Fruit fly (Drosophila melanogaster) whole organism, embryonic: ENCODE results near the gene Cpr67Fa2.
A peak's percentile ranks its signal among the peaks of the same experiment; 100 is the strongest.

Experiments used
- B-H1 ChIP-seq: fragments of 200-800 bp; sonication (Bioruptor generic); IDR thresholded peaks from 3 replicates; pipeline ENCODE4 v1.3.6; 2022; ENCODE audit warnings: missing biosample characterization, missing genetic modification characterization
- Bdp1 ChIP-seq: fragments of 200-800 bp; sonication (Bioruptor generic); optimal IDR thresholded peaks from 3 replicates; lab custom pipeline; 2016; ENCODE audit warnings: missing biosample characterization, missing genetic modification characterization
- Bgb ChIP-seq: fragments of 200-800 bp; sonication (Bioruptor generic); IDR thresholded peaks from 2 replicates; pipeline ENCODE4 v1.3.6; 2022; ENCODE audit warnings: missing biosample characterization, missing genetic modification characterization; ENCODE audit not compliant: partially characterized antibody
- CG10267 ChIP-seq: fragments of 200-800 bp; sonication (Bioruptor generic); optimal IDR thresholded peaks from 2 replicates; lab custom pipeline; 2018; ENCODE audit warnings: missing biosample characterization, mild to moderate bottlenecking, missing genetic modification characterization, moderate library complexity
- CG10366 ChIP-seq: fragments of 200-800 bp; sonication (Bioruptor generic); IDR thresholded peaks from 2 replicates; pipeline ENCODE4 v1.3.6; 2022; ENCODE audit warnings: missing biosample characterization, missing genetic modification characterization
- CG11247 ChIP-seq: fragments of 200-800 bp; sonication (Bioruptor generic); IDR thresholded peaks from 2 replicates; pipeline ENCODE4 v1.3.6; 2022; ENCODE audit warnings: missing biosample characterization, missing genetic modification characterization
- CG12155 ChIP-seq: fragments of 200-800 bp; sonication (Bioruptor generic); optimal IDR thresholded peaks from 3 replicates; lab custom pipeline; 2016; ENCODE audit warnings: missing biosample characterization, missing genetic modification characterization
- CG12299 ChIP-seq: fragments of 200-800 bp; sonication (Bioruptor generic); optimal IDR thresholded peaks from 2 replicates; lab custom pipeline; 2018; ENCODE audit warnings: missing biosample characterization, mild to moderate bottlenecking, missing genetic modification characterization
- CG13894 ChIP-seq: fragments of 200-800 bp; sonication (Bioruptor generic); optimal IDR thresholded peaks from 3 replicates; lab custom pipeline; 2018; ENCODE audit warnings: missing biosample characterization, mild to moderate bottlenecking, missing genetic modification characterization, moderate library complexity
- CG15514 ChIP-seq: fragments of 200-800 bp; sonication (Bioruptor generic); optimal IDR thresholded peaks from 3 replicates; lab custom pipeline; 2017; ENCODE audit warnings: missing biosample characterization, missing genetic modification characterization, mild to moderate bottlenecking, moderate library complexity, missing genetic modification reagents
- CG16863 ChIP-seq: fragments of 200-800 bp; sonication (Bioruptor generic); optimal IDR thresholded peaks from 3 replicates; lab custom pipeline; 2016; ENCODE audit warnings: missing biosample characterization, missing genetic modification characterization
- CG1832 ChIP-seq: fragments of 200-800 bp; sonication (Bioruptor generic); optimal IDR thresholded peaks from 2 replicates; lab custom pipeline; 2017; ENCODE audit warnings: missing biosample characterization, mild to moderate bottlenecking, missing genetic modification characterization, inconsistent platforms
- CG31441 ChIP-seq: fragments of 200-800 bp; sonication (Bioruptor generic); IDR thresholded peaks from 2 replicates; pipeline ENCODE4 v1.3.6; 2022; ENCODE audit warnings: missing biosample characterization, missing genetic modification characterization
- CG32532 ChIP-seq: fragments of 200-800 bp; sonication (Bioruptor generic); IDR thresholded peaks from 2 replicates; pipeline ENCODE4 v1.3.6; 2022; ENCODE audit warnings: missing biosample characterization, missing genetic modification characterization
- CG5180 ChIP-seq: fragments of 200-800 bp; sonication (Bioruptor generic); optimal IDR thresholded peaks from 3 replicates; lab custom pipeline; 2017; ENCODE audit warnings: missing biosample characterization, missing genetic modification characterization, mild to moderate bottlenecking, moderate library complexity, missing genetic modification reagents
- CG5245 ChIP-seq: fragments of 200-800 bp; sonication (Bioruptor generic); optimal IDR thresholded peaks from 3 replicates; lab custom pipeline; 2016; ENCODE audit warnings: missing biosample characterization, missing genetic modification characterization
- CG6272 ChIP-seq: fragments of 200-800 bp; sonication (Bioruptor generic); IDR thresholded peaks from 2 replicates; pipeline ENCODE4 v1.3.6; 2022; ENCODE audit warnings: missing biosample characterization, missing genetic modification characterization
- CG7987 ChIP-seq: fragments of 200-800 bp; sonication (Bioruptor generic); optimal IDR thresholded peaks from 2 replicates; lab custom pipeline; 2018; ENCODE audit warnings: missing biosample characterization, mild to moderate bottlenecking, missing genetic modification characterization, moderate library complexity
- CG8924 ChIP-seq: fragments of 200-800 bp; optimal IDR thresholded peaks from 3 replicates; lab custom pipeline; 2019; ENCODE audit warnings: missing biosample characterization, mild to moderate bottlenecking, missing genetic modification characterization, moderate library complexity
- CG9817 ChIP-seq: fragments of 200-800 bp; sonication (Bioruptor generic); optimal IDR thresholded peaks from 2 replicates; lab custom pipeline; 2018; ENCODE audit warnings: missing biosample characterization, mild to moderate bottlenecking, missing genetic modification characterization, moderate library complexity
- CkIIα-i1 ChIP-seq: fragments of 200-800 bp; sonication (Bioruptor generic); IDR thresholded peaks from 2 replicates; pipeline ENCODE4 v1.3.6; 2022; ENCODE audit warnings: missing biosample characterization, missing genetic modification characterization
- CrebB ChIP-seq: fragments of 200-800 bp; sonication (Bioruptor generic); optimal IDR thresholded peaks from 3 replicates; lab custom pipeline; 2018; ENCODE audit warnings: missing biosample characterization, mild to moderate bottlenecking, missing genetic modification characterization
- Dek ChIP-seq: fragments of 200-800 bp; sonication (Bioruptor generic); optimal IDR thresholded peaks from 3 replicates; lab custom pipeline; 2019; ENCODE audit warnings: missing biosample characterization, mild to moderate bottlenecking, missing genetic modification characterization, moderate library complexity
- Gug ChIP-seq: fragments of 200-800 bp; sonication (Bioruptor generic); IDR thresholded peaks from 4 replicates; pipeline ENCODE4 v1.3.6; 2022; ENCODE audit warnings: missing biosample characterization, missing genetic modification characterization
- Med ChIP-seq: fragments of 200-800 bp; sonication (Bioruptor generic); peaks from one replicate; lab custom pipeline; 2016; ENCODE audit warnings: missing biosample characterization, missing genetic modification characterization, mild to moderate bottlenecking, inconsistent platforms, moderate library complexity
- NC2β ChIP-seq: fragments of 200-800 bp; sonication (Bioruptor generic); optimal IDR thresholded peaks from 2 replicates; lab custom pipeline; 2016; ENCODE audit warnings: missing biosample characterization, missing genetic modification characterization
- PHDP ChIP-seq: fragments of 200-800 bp; sonication (Bioruptor generic); optimal IDR thresholded peaks from 3 replicates; lab custom pipeline; 2018; ENCODE audit warnings: missing biosample characterization, mild to moderate bottlenecking, missing genetic modification characterization, moderate library complexity
- Pdp1 ChIP-seq, 2 experiments: fragments of 200-800 bp; sonication (Bioruptor generic); optimal IDR thresholded peaks; 3 replicates each; lab custom pipeline; 2016; ENCODE audit warnings: missing biosample characterization in 2 of 2, missing genetic modification characterization in 2 of 2, mild to moderate bottlenecking in 1 of 2, moderate library complexity in 1 of 2
- Ptx1 ChIP-seq: fragments of 200-800 bp; sonication (Bioruptor generic); IDR thresholded peaks from 2 replicates; pipeline ENCODE4 v1.3.6; 2022; ENCODE audit warnings: missing biosample characterization, missing genetic modification characterization
- Rx ChIP-seq: fragments of 200-800 bp; sonication (Bioruptor generic); IDR thresholded peaks from 2 replicates; pipeline ENCODE4 v1.3.6; 2022; ENCODE audit warnings: missing biosample characterization, missing genetic modification characterization
- Usf ChIP-seq: fragments of 200-800 bp; sonication (Bioruptor generic); optimal IDR thresholded peaks from 2 replicates; lab custom pipeline; 2017; ENCODE audit warnings: missing genotype, missing biosample characterization, missing genetic modification characterization
- ac ChIP-seq: fragments of 200-800 bp; sonication (Bioruptor generic); optimal IDR thresholded peaks from 3 replicates; lab custom pipeline; 2017; ENCODE audit warnings: missing biosample characterization, mild to moderate bottlenecking, missing genetic modification characterization
- al ChIP-seq: fragments of 200-800 bp; sonication (Bioruptor generic); IDR thresholded peaks from 2 replicates; pipeline ENCODE4 v1.3.6; 2022; ENCODE audit warnings: missing biosample characterization, missing genetic modification characterization
- ase ChIP-seq: fragments of 200-800 bp; sonication (Bioruptor generic); IDR thresholded peaks from 3 replicates; pipeline ENCODE4 v1.3.6; 2022; ENCODE audit warnings: missing biosample characterization, missing genetic modification characterization
- cas ChIP-seq: fragments of 200-800 bp; sonication (Bioruptor generic); IDR thresholded peaks from 2 replicates; pipeline ENCODE4 v1.3.6; 2022; ENCODE audit warnings: missing biosample characterization, missing genetic modification characterization
- crp ChIP-seq, 2 experiments: fragments of 200-800 bp; sonication (Bioruptor generic); optimal IDR thresholded peaks; 2 replicates in 1 of 2; 3 replicates in 1 of 2; lab custom pipeline; 2017; ENCODE audit warnings: missing biosample characterization in 2 of 2, missing genetic modification characterization in 2 of 2, mild to moderate bottlenecking in 1 of 2, moderate library complexity in 1 of 2
- hth ChIP-seq: fragments of >200 bp; optimal IDR thresholded peaks from 2 replicates; lab custom pipeline; 2017; ENCODE audit warnings: inconsistent platforms
- kni ChIP-seq: fragments of 200-800 bp; sonication (Bioruptor generic); optimal IDR thresholded peaks from 3 replicates; lab custom pipeline; 2017; ENCODE audit warnings: mild to moderate bottlenecking, missing biosample characterization, missing genetic modification reagents, missing genetic modification characterization
- nau ChIP-seq: fragments of 200-800 bp; sonication (Bioruptor generic); optimal IDR thresholded peaks from 3 replicates; lab custom pipeline; 2017; ENCODE audit warnings: missing biosample characterization, mild to moderate bottlenecking, missing genetic modification characterization, missing genetic modification reagents
- oc ChIP-seq: fragments of 200-800 bp; sonication (Bioruptor generic); optimal IDR thresholded peaks from 2 replicates; lab custom pipeline; 2018; ENCODE audit warnings: missing biosample characterization, mild to moderate bottlenecking, missing genetic modification characterization, moderate library complexity
- onecut ChIP-seq: fragments of 200-800 bp; sonication (Bioruptor generic); IDR thresholded peaks from 2 replicates; pipeline ENCODE4 v1.3.6; 2022; ENCODE audit warnings: missing biosample characterization, missing genetic modification characterization
- otp ChIP-seq: fragments of 200-800 bp; sonication (Bioruptor generic); IDR thresholded peaks from 3 replicates; pipeline ENCODE4, ENCODE4 v1.3.6; 2022; ENCODE audit warnings: missing biosample characterization, missing genetic modification characterization
- p53 ChIP-seq: fragments of 200-800 bp; sonication (Bioruptor generic); optimal IDR thresholded peaks from 2 replicates; lab custom pipeline; 2016; ENCODE audit warnings: missing biosample characterization, missing genetic modification characterization
- pb ChIP-seq: fragments of 200-800 bp; sonication (Bioruptor generic); optimal IDR thresholded peaks from 3 replicates; lab custom pipeline; 2016; ENCODE audit warnings: missing biosample characterization, missing genetic modification characterization
- phol ChIP-seq: fragments of 200-800 bp; sonication (Bioruptor generic); optimal IDR thresholded peaks from 3 replicates; lab custom pipeline; 2018; ENCODE audit warnings: missing biosample characterization, mild to moderate bottlenecking, missing genetic modification characterization, moderate library complexity
- ro ChIP-seq: fragments of 200-800 bp; sonication (Bioruptor generic); IDR thresholded peaks from 2 replicates; pipeline ENCODE4 v1.3.6; 2022; ENCODE audit warnings: missing biosample characterization, missing genetic modification characterization
- sima ChIP-seq: fragments of 200-800 bp; sonication (Bioruptor generic); optimal IDR thresholded peaks from 2 replicates; lab custom pipeline; 2016; ENCODE audit warnings: missing biosample characterization, missing genetic modification characterization
- slp2 ChIP-seq: fragments of 200-800 bp; sonication (Bioruptor generic); optimal IDR thresholded peaks from 2 replicates; lab custom pipeline; 2016; ENCODE audit warnings: missing biosample characterization, missing genetic modification characterization
- toy ChIP-seq: fragments of 200-800 bp; sonication (Bioruptor generic); IDR thresholded peaks from 2 replicates; pipeline ENCODE4 v1.3.6; 2022; ENCODE audit warnings: missing biosample characterization, missing genetic modification characterization
- ttk ChIP-seq: fragments of 200-800 bp; sonication (Bioruptor generic); IDR thresholded peaks from 2 replicates; pipeline ENCODE4 v2.1.2; 2022; ENCODE audit warnings: missing biosample characterization, missing genetic modification characterization
- wdn ChIP-seq: fragments of 200-800 bp; sonication (Bioruptor generic); IDR thresholded peaks from 2 replicates; pipeline ENCODE4 v1.3.6; 2022; ENCODE audit warnings: missing biosample characterization, missing genetic modification characterization
- zfh1 ChIP-seq: fragments of 200-800 bp; sonication (Bioruptor generic); IDR thresholded peaks from 3 replicates; pipeline ENCODE4 v1.3.6; 2022; ENCODE audit warnings: missing biosample characterization, missing genetic modification characterization

Cpr67Fa2 gene

DNA sequence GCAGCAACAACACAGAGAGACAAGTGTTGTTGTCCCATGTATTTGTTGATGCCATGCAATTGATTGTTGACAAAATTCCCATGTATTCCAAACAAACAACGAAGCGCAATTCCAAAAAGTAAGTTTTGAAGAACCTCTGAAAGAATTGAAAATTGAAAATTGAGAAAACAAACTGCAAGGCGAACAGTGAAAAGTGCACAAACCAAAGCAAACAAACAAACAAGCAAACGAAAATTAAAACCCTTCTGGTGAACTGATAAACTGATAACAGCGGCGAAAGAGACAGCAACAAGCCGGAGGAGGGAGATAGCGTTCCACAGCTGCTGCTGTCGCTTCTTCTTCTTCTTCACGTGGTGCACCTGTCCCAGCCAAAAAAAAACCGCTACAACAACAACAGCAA lies 32.9 kb upstream of the Cpr67Fa2 start:
- no peak for TF ChIP-seq hth (lab: Kevin White, UChicago)
- TF ChIP-seq Bgb (GFP tag; lab: Robert Waterston, UW): no peak
- TF ChIP-seq al (GFP tag; lab: Robert Waterston, UW): no peak
- no peak for TF ChIP-seq NC2β (GFP tag; lab: Kevin White, UChicago)
- no peak for TF ChIP-seq CG10267 (tag; lab: Kevin White, UChicago)
- TF ChIP-seq CG7987 (GFP tag; lab: Kevin White, UChicago): peak; percentile 9
- TF ChIP-seq phol (tag; lab: Kevin White, UChicago): no peak
- TF ChIP-seq CG12155: no peak
- TF ChIP-seq ac (GFP tag; lab: Kevin White, UChicago): peak; percentile 76
- no peak for TF ChIP-seq Gug
- TF ChIP-seq Dek: no peak
- no peak for TF ChIP-seq CG13894 (tag; lab: Kevin White, UChicago)
- no peak for TF ChIP-seq CG5245 (GFP tag; lab: Kevin White, UChicago)
- TF ChIP-seq CG11247 (GFP tag; lab: Robert Waterston, UW): no peak
- TF ChIP-seq Pdp1 (GFP tag; optimal IDR thresholded peaks at IDR 0.05; lab: Kevin White, UChicago): peak in 1 of 2 experiments; percentile 13
- peak; percentile 57 for TF ChIP-seq CG1832
- TF ChIP-seq crp (GFP tag; optimal IDR thresholded peaks at IDR 0.05; lab: Kevin White, UChicago): peak in 1 of 2 experiments; percentile 48
- peak; percentile 37 for TF ChIP-seq nau (GFP tag; lab: Kevin White, UChicago)
- TF ChIP-seq CG8924 (tag; lab: Kevin White, UChicago): peak; percentile 15
- no peak for TF ChIP-seq CG5180 (GFP tag; lab: Kevin White, UChicago)
- TF ChIP-seq CG32532: no peak
- TF ChIP-seq ro: no peak
- no peak for TF ChIP-seq CG15514 (GFP tag; lab: Kevin White, UChicago)
- no peak for TF ChIP-seq CG10366
- no peak for TF ChIP-seq Med (GFP tag; lab: Kevin White, UChicago)
- no peak for TF ChIP-seq B-H1 (GFP tag; lab: Robert Waterston, UW)
- no peak for TF ChIP-seq CG16863 (GFP tag; lab: Kevin White, UChicago)
- no peak for TF ChIP-seq oc
- TF ChIP-seq slp2 (GFP tag; lab: Kevin White, UChicago): no peak
- TF ChIP-seq CG6272 (GFP tag; lab: Robert Waterston, UW): no peak
- TF ChIP-seq sima (GFP tag; lab: Kevin White, UChicago): no peak
- no peak for TF ChIP-seq otp (GFP tag; lab: Robert Waterston, UW)
- TF ChIP-seq CG9817 (tag; lab: Kevin White, UChicago): no peak
- TF ChIP-seq cas (GFP tag; lab: Robert Waterston, UW): no peak
- no peak for TF ChIP-seq CrebB (tag; lab: Kevin White, UChicago)
- TF ChIP-seq wdn (GFP tag; lab: Robert Waterston, UW): no peak
- no peak for TF ChIP-seq toy (GFP tag; lab: Robert Waterston, UW)
- no peak for TF ChIP-seq pb (GFP tag; lab: Kevin White, UChicago)
- TF ChIP-seq zfh1 (GFP tag; lab: Robert Waterston, UW): 0 out of 3 replicates have a peak, but pooled peaks have one; percentile 41
- no peak for TF ChIP-seq ttk
- no peak for TF ChIP-seq onecut
- TF ChIP-seq CG12299 (tag; lab: Kevin White, UChicago): peak; percentile 15
- no peak for TF ChIP-seq p53 (GFP tag; lab: Kevin White, UChicago)
- no peak for TF ChIP-seq Ptx1 (GFP tag; lab: Robert Waterston, UW)
- TF ChIP-seq Bdp1: no peak
- TF ChIP-seq Rx (GFP tag; lab: Robert Waterston, UW): no peak
- no peak for TF ChIP-seq PHDP
- no peak for TF ChIP-seq Usf (GFP tag; lab: Kevin White, UChicago)
- TF ChIP-seq CkIIα-i1 (GFP tag; lab: Robert Waterston, UW): no peak
- no peak for TF ChIP-seq ase
- TF ChIP-seq kni (GFP tag; lab: Kevin White, UChicago): peak; percentile 48
- TF ChIP-seq CG31441: 0 out of 2 replicates have a peak, but pooled peaks have one; percentile 11
